Worm (Caenorhabditis elegans) whole organism, young adult: ENCODE data around the gene C33A12.3.

ENCODE experiments used
- dpl-1 ChIP-seq: fragments of 150-350 bp; optimal IDR thresholded peaks from 2 replicates; lab custom pipeline; 2014; ENCODE audit warnings: missing biosample characterization, missing genetic modification reagents, missing genetic modification characterization
- sea-2 ChIP-seq: fragments of 200-800 bp; sonication (Bioruptor generic); IDR thresholded peaks from 2 replicates; pipeline ENCODE4 v1.3.6; 2022; ENCODE audit warnings: missing genetic modification characterization, missing compliant biosample characterization
- snpc-4 ChIP-seq, 5 experiments: fragments of 150-350 bp in 1 of 5; sonication (generic microtip) in 4 of 5; optimal IDR thresholded peaks; 2 replicates each; lab custom pipeline; 2014 to 2018; ENCODE audit warnings: missing genetic modification characterization in 5 of 5, missing biosample characterization in 3 of 5, antibody characterized with exemption in 2 of 5, mild to moderate bottlenecking in 2 of 5, missing compliant biosample characterization in 2 of 5, missing genotype in 2 of 5, moderate library complexity in 2 of 5, missing genetic modification reagents in 1 of 5

- no peak for TF ChIP-seq snpc-4 (GFP tag; optimal IDR thresholded peaks at IDR 0.05; lab: Kevin White, UChicago)
- no peak for TF ChIP-seq snpc-4 (tag; optimal IDR thresholded peaks at IDR 0.05; lab: Kevin White, UChicago)
- no peak for TF ChIP-seq sea-2 (GFP tag; lab: Robert Waterston, UW)
- TF ChIP-seq dpl-1 (GFP tag; lab: Kevin White, UChicago), result no peak
Observed at ce11 chrIV:9520629-9521028, 7.8 kb upstream of the C33A12.3 start.
